Worm (Caenorhabditis elegans): Measurements from ENCODE around the gene col-36.
A peak's percentile ranks its signal among the peaks of the same experiment; 100 is the strongest.

col-36 gene

ce11 chrII:7146240-7146639 is 22.4 kb downstream of the col-36 start:
- TF ChIP-seq ceh-83 (GFP tag; optimal IDR thresholded peaks at IDR 0.05) = no peak

ce11 chrII:7144307-7144706 is 24.3 kb downstream of the col-36 start, which contains the start of gene npr-31:
Gene npr-31 (plus strand): TSS chrII:7144607.
- TF ChIP-seq elt-3 (tag; optimal IDR thresholded peaks at IDR 0.05) (no peak), drap-1 (GFP tag; optimal IDR thresholded peaks at IDR 0.05) (no peak), snpc-4 (tag; optimal IDR thresholded peaks at IDR 0.05) (no peak), mep-1 (tag; optimal IDR thresholded peaks at IDR 0.05) (no peak), nhr-2 (tag; optimal IDR thresholded peaks at IDR 0.05) (no peak), sem-2 (GFP tag; optimal IDR thresholded peaks at IDR 0.05) (no peak), lin-13 (tag; optimal IDR thresholded peaks at IDR 0.05) (no peak), sptf-1 (tag; optimal IDR thresholded peaks at IDR 0.05) (no peak)

- TF ChIP-seq ceh-43 (GFP tag; optimal IDR thresholded peaks at IDR 0.05) (no peak), blmp-1 (tag; optimal IDR thresholded peaks at IDR 0.05) (no peak), sptf-1 (tag; optimal IDR thresholded peaks at IDR 0.05) (no peak), elt-1 (tag; optimal IDR thresholded peaks at IDR 0.05; ENCODE audit: borderline replicate concordance, insufficient read depth) (no peak), unc-39 (tag; optimal IDR thresholded peaks at IDR 0.05) (no peak), zip-8 (tag; optimal IDR thresholded peaks at IDR 0.05) (no peak), lsy-2 (tag; optimal IDR thresholded peaks at IDR 0.05) (no peak), tbx-8 (GFP tag; optimal IDR thresholded peaks at IDR 0.05) (no peak), flh-1 (GFP tag; optimal IDR thresholded peaks at IDR 0.05) (no peak), cnd-1 (tag; optimal IDR thresholded peaks at IDR 0.05) (no peak), ces-1 (GFP tag; optimal IDR thresholded peaks at IDR 0.05) (no peak), M03D4.4 (tag; optimal IDR thresholded peaks at IDR 0.05) (no peak), ztf-11 (tag; optimal IDR thresholded peaks at IDR 0.05) (no peak), lin-13 (tag; optimal IDR thresholded peaks at IDR 0.05) (no peak)
Measured at ce11 chrII:7139064-7139463, 29.5 kb downstream of the col-36 start.

- TF ChIP-seq M03D4.4 (tag; optimal IDR thresholded peaks at IDR 0.05) = no peak
- TF ChIP-seq ceh-43 (GFP tag; optimal IDR thresholded peaks at IDR 0.05) = no peak
- no peak for TF ChIP-seq drap-1 (GFP tag; optimal IDR thresholded peaks at IDR 0.05)
- no peak for TF ChIP-seq ztf-11 (tag; optimal IDR thresholded peaks at IDR 0.05)
- TF ChIP-seq snpc-4 (tag; optimal IDR thresholded peaks at IDR 0.05) = no peak
- no peak for TF ChIP-seq nhr-237 (tag; optimal IDR thresholded peaks at IDR 0.05)
- TF ChIP-seq elt-1 (tag; optimal IDR thresholded peaks at IDR 0.05; ENCODE audit: borderline replicate concordance, insufficient read depth) = no peak
- TF ChIP-seq bed-3 (GFP tag; optimal IDR thresholded peaks at IDR 0.05) = no peak
- no peak for TF ChIP-seq tbx-8 (GFP tag; optimal IDR thresholded peaks at IDR 0.05)
- TF ChIP-seq ham-2 (GFP tag; optimal IDR thresholded peaks at IDR 0.05) = no peak
- TF ChIP-seq zip-8 (tag; optimal IDR thresholded peaks at IDR 0.05) = no peak
- peak; percentile 93 for TF ChIP-seq lsy-2 (tag; optimal IDR thresholded peaks at IDR 0.05)
- peak; percentile 42 for TF ChIP-seq sptf-1 (tag; optimal IDR thresholded peaks at IDR 0.05)
- peak; percentile 62 for TF ChIP-seq mep-1 (tag; optimal IDR thresholded peaks at IDR 0.05)
- TF ChIP-seq nhr-12 (tag; optimal IDR thresholded peaks at IDR 0.05) = no peak
- no peak for TF ChIP-seq flh-1 (GFP tag; optimal IDR thresholded peaks at IDR 0.05)
- no peak for TF ChIP-seq mab-5 (tag; optimal IDR thresholded peaks at IDR 0.05)
- TF ChIP-seq nhr-2 (tag; optimal IDR thresholded peaks at IDR 0.05) = no peak
- TF ChIP-seq lin-13 (tag; optimal IDR thresholded peaks at IDR 0.05) = no peak
- TF ChIP-seq ceh-83 (GFP tag; optimal IDR thresholded peaks at IDR 0.05) = no peak
- no peak for TF ChIP-seq sem-2 (GFP tag; optimal IDR thresholded peaks at IDR 0.05)
- no peak for TF ChIP-seq unc-39 (tag; optimal IDR thresholded peaks at IDR 0.05)
- no peak for TF ChIP-seq nhr-76 (tag; optimal IDR thresholded peaks at IDR 0.05)
- no peak for TF ChIP-seq unc-62 (GFP tag; optimal IDR thresholded peaks at IDR 0.05)
Measured at ce11 chrII:7131871-7132693, 36.5 kb downstream of the col-36 start, which contains the start of the genes T07F8.4 and gld-3. Gene T07F8.4 (minus strand): TSS chrII:7132032. Gene gld-3 (plus strand): TSS chrII:7132643.

ce11 chrII:7126457-7126856 is 42.2 kb downstream of the col-36 start, which contains the start of gene F10E7.1:
Gene F10E7.1 (plus strand): TSS chrII:7126757.
- TF ChIP-seq cnd-1 (tag; optimal IDR thresholded peaks at IDR 0.05) = no peak
- no peak for TF ChIP-seq lin-13 (tag; optimal IDR thresholded peaks at IDR 0.05)
- TF ChIP-seq lsy-2 (tag; optimal IDR thresholded peaks at IDR 0.05) = no peak
- TF ChIP-seq zip-8 (tag; optimal IDR thresholded peaks at IDR 0.05) = no peak
- no peak for TF ChIP-seq nhr-76 (tag; optimal IDR thresholded peaks at IDR 0.05)
- no peak for TF ChIP-seq nhr-12 (tag; optimal IDR thresholded peaks at IDR 0.05)
- no peak for TF ChIP-seq bed-3 (GFP tag; optimal IDR thresholded peaks at IDR 0.05)
- no peak for TF ChIP-seq mab-5 (tag; optimal IDR thresholded peaks at IDR 0.05)
- TF ChIP-seq blmp-1 (tag; optimal IDR thresholded peaks at IDR 0.05) = no peak
- TF ChIP-seq nhr-28 (tag; optimal IDR thresholded peaks at IDR 0.05) = no peak
- TF ChIP-seq ceh-83 (GFP tag; optimal IDR thresholded peaks at IDR 0.05) = no peak
- no peak for TF ChIP-seq unc-62 (GFP tag; optimal IDR thresholded peaks at IDR 0.05)
- no peak for TF ChIP-seq unc-39 (tag; optimal IDR thresholded peaks at IDR 0.05)

Data from whole organism, mixed stage, embryonic.